Fruit fly (Drosophila melanogaster): ENCODE data around the gene CG8925.
A peak's percentile ranks its signal among the peaks of the same experiment; 100 is the strongest.

- TF ChIP-seq Dfd (GFP tag; optimal IDR thresholded peaks at IDR 0.05) (peak; percentile 52), woc (GFP tag; optimal IDR thresholded peaks at IDR 0.05) (peak; percentile 44)
Measured at dm6 chr3R:16207074-16207609, 35.4 kb downstream of the CG8925 start.

Data from whole organism, wandering third instar larva.